Fruit fly (Drosophila melanogaster) whole organism, pupa: Measurements from ENCODE around the gene Ugt36F1.

ENCODE experiments used
- CG10348 ChIP-seq: fragments of 200-800 bp; sonication (Bioruptor generic); IDR thresholded peaks from 2 replicates; pipeline ENCODE4 v1.3.6; 2022; ENCODE audit warnings: missing biosample characterization, missing genetic modification characterization
- CG12605 ChIP-seq: fragments of 200-800 bp; sonication (Bioruptor generic); IDR thresholded peaks from 2 replicates; pipeline ENCODE4 v1.3.6; 2022; ENCODE audit warnings: missing biosample characterization, missing genetic modification characterization
- CG13204 ChIP-seq: fragments of 200-800 bp; sonication (Bioruptor generic); optimal IDR thresholded peaks from 2 replicates; lab custom pipeline; 2018; ENCODE audit warnings: missing biosample characterization, mild to moderate bottlenecking, missing genetic modification characterization, moderate library complexity
- CG14655 ChIP-seq: fragments of 200-800 bp; sonication (Bioruptor generic); optimal IDR thresholded peaks from 3 replicates; lab custom pipeline; 2017; ENCODE audit warnings: mild to moderate bottlenecking, missing biosample characterization, missing genetic modification reagents, missing genetic modification characterization
- CG15710 ChIP-seq: fragments of 200-800 bp; sonication (Bioruptor generic); optimal IDR thresholded peaks from 2 replicates; lab custom pipeline; 2018; ENCODE audit warnings: missing biosample characterization, mild to moderate bottlenecking, missing genetic modification characterization, moderate library complexity
- CG17806 ChIP-seq: fragments of 200-800 bp; sonication (Bioruptor generic); optimal IDR thresholded peaks from 2 replicates; lab custom pipeline; 2018; ENCODE audit warnings: missing biosample characterization, mild to moderate bottlenecking, missing genetic modification characterization, moderate library complexity
- CG32121 ChIP-seq: fragments of 200-800 bp; sonication (Bioruptor generic); IDR thresholded peaks from 2 replicates; pipeline ENCODE4 v1.3.6; 2022; ENCODE audit warnings: missing biosample characterization, missing genetic modification characterization
- CG34367 ChIP-seq: fragments of 200-800 bp; sonication (Bioruptor generic); optimal IDR thresholded peaks from 2 replicates; lab custom pipeline; 2018; ENCODE audit warnings: missing biosample characterization, mild to moderate bottlenecking, missing genetic modification characterization
- CG4496 ChIP-seq: fragments of 200-800 bp; sonication (Bioruptor generic); IDR thresholded peaks from 3 replicates; pipeline ENCODE4 v1.3.6; 2022; ENCODE audit warnings: missing biosample characterization, missing genetic modification characterization
- CG8159 ChIP-seq: fragments of 200-800 bp; sonication (Bioruptor generic); optimal IDR thresholded peaks from 3 replicates; lab custom pipeline; 2018; ENCODE audit warnings: missing biosample characterization, mild to moderate bottlenecking, missing genetic modification characterization, moderate library complexity
- CG8301 ChIP-seq: fragments of 200-800 bp; sonication (Bioruptor generic); optimal IDR thresholded peaks from 2 replicates; lab custom pipeline; 2018; ENCODE audit warnings: missing biosample characterization, mild to moderate bottlenecking, missing genetic modification characterization
- CG9948 ChIP-seq: fragments of 200-800 bp; sonication (Bioruptor generic); optimal IDR thresholded peaks from 2 replicates; lab custom pipeline; 2018; ENCODE audit warnings: missing biosample characterization, mild to moderate bottlenecking, missing genetic modification characterization, moderate library complexity
- D1 ChIP-seq: fragments of 200-800 bp; sonication (Bioruptor generic); optimal IDR thresholded peaks from 2 replicates; lab custom pipeline; 2018; ENCODE audit warnings: missing biosample characterization, mild to moderate bottlenecking, missing genetic modification characterization, moderate library complexity
- EcR ChIP-seq: fragments of 200-800 bp; sonication (Bioruptor generic); optimal IDR thresholded peaks from 3 replicates; lab custom pipeline; 2019; ENCODE audit warnings: missing biosample characterization, missing genetic modification characterization, mild to moderate bottlenecking, moderate library complexity, missing genetic modification reagents
- Ets98B ChIP-seq: fragments of 200-800 bp; sonication (Bioruptor generic); IDR thresholded peaks from 2 replicates; pipeline ENCODE4 v1.3.6; 2022; ENCODE audit warnings: missing biosample characterization, missing genetic modification characterization
- Pif1A ChIP-seq: fragments of 200-800 bp; sonication (Bioruptor generic); optimal IDR thresholded peaks from 3 replicates; lab custom pipeline; 2016; ENCODE audit warnings: missing biosample characterization, missing genetic modification characterization
- Pif1B ChIP-seq: fragments of 200-800 bp; sonication (Bioruptor generic); optimal IDR thresholded peaks from 3 replicates; lab custom pipeline; 2016; ENCODE audit warnings: missing biosample characterization, missing genetic modification characterization
- Snoo ChIP-seq: fragments of 200-800 bp; sonication (Bioruptor generic); optimal IDR thresholded peaks from 3 replicates; lab custom pipeline; 2017; ENCODE audit warnings: missing biosample characterization, mild to moderate bottlenecking, missing genetic modification characterization, inconsistent platforms
- fd96Ca ChIP-seq: fragments of 200-800 bp; sonication (Bioruptor generic); IDR thresholded peaks from 3 replicates; pipeline ENCODE4 v1.3.6; 2022; ENCODE audit warnings: missing biosample characterization, missing genetic modification characterization
- gl ChIP-seq: fragments of 200-800 bp; sonication (Bioruptor generic); optimal IDR thresholded peaks from 2 replicates; lab custom pipeline; 2018; ENCODE audit warnings: missing biosample characterization, mild to moderate bottlenecking, missing genetic modification characterization
- rn ChIP-seq: fragments of 200-800 bp; sonication (Bioruptor generic); IDR thresholded peaks from 2 replicates; pipeline ENCODE4 v1.3.6; 2022; ENCODE audit warnings: missing biosample characterization, missing genetic modification characterization

Gene Ugt36F1

dm6 chr2L:18782212-18782825, 36.8 kb upstream of the Ugt36F1 start:
- no peak for TF ChIP-seq CG10348 (GFP tag; lab: Robert Waterston, UW)
- no peak for TF ChIP-seq Pif1A (GFP tag; lab: Kevin White, UChicago)
- no peak for TF ChIP-seq CG9948 (tag; lab: Kevin White, UChicago)
- TF ChIP-seq CG4496 = no peak
- TF ChIP-seq, all 21 proteins: peak for 0

dm6 chr2L:18782936-18783335, 36.2 kb upstream of the Ugt36F1 start:
- TF ChIP-seq fd96Ca (GFP tag; lab: Robert Waterston, UW) = no peak
- no peak for TF ChIP-seq CG8159 (tag; lab: Kevin White, UChicago)
- TF ChIP-seq CG32121 (GFP tag; lab: Robert Waterston, UW) = no peak
- TF ChIP-seq CG4496 = no peak
- TF ChIP-seq CG12605 (GFP tag; lab: Robert Waterston, UW) = no peak
- TF ChIP-seq CG10348 (GFP tag; lab: Robert Waterston, UW) = no peak
- no peak for TF ChIP-seq Ets98B (GFP tag; lab: Robert Waterston, UW)
- no peak for TF ChIP-seq gl
- no peak for TF ChIP-seq CG15710 (tag; lab: Kevin White, UChicago)
- TF ChIP-seq EcR = no peak
- no peak for TF ChIP-seq CG34367 (tag; lab: Kevin White, UChicago)
- TF ChIP-seq rn (GFP tag; lab: Robert Waterston, UW) = no peak
- TF ChIP-seq Pif1B = no peak

DNA sequence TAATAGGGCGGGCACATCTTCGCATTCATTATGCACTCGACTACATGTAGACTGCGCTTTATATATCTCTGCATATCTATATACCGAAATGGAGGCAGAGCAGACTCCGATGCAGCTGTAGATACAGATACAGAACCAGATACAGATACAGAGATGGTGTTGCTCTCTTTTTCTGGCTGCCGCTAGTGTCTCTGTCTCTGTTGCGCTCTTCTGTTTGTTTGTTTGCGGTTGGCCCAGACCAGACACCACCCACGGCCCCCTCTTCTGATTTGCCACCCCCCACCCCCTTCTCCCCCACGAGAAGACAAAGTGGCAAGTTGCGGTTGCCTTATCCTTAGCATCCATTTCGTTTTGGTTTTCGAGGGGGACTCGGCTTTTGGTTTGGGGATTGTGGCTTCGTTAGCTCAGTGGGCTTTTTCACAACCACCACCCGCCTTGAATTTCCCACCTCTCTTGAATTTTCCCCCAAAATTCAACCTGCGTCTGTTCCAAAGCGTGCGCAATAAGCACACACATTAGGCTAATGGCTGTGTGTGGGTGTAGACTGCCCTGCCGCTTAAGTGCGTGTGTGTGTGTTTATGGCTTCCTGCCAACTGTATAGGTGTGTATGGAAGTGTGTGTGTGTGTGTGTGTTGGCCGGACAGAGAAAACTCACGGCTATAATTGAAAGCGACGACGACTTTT, 35.6 kb upstream of the Ugt36F1 start:
- TF ChIP-seq gl (no peak), D1 (tag; lab: Kevin White, UChicago) (no peak), CG15710 (tag; lab: Kevin White, UChicago) (no peak), Ets98B (GFP tag; lab: Robert Waterston, UW) (no peak), CG34367 (tag; lab: Kevin White, UChicago) (no peak)

DNA sequence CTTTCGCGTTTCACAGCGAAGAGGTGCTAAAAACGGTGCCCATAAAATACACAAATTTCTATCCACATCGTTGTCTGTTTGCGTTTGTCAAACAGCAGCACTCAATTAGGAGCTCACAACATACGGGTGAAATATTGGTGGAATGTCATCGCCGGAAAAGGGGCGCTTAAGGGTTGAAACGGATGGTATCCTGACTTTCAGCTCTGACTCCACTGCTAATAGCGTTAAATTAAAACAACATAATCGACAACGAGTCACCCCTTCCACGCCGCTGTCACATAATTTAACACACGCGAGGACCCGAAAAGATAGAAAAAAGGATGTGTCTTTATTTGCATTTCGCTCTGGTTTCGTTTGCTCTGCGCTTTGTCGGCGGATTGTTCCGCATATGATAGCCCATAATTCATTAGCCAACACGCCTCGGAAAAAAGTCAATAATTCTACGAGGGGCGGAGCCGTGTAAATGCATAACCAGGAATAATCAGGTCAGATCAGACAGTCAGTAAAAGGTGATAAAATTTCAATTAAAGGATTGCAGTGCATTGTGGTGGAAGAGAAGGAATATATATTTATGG, 34.0 kb upstream of the Ugt36F1 start:
- TF ChIP-seq CG14655 (GFP tag; lab: Kevin White, UChicago) = no peak
- TF ChIP-seq Ets98B (GFP tag; lab: Robert Waterston, UW) = no peak
- no peak for TF ChIP-seq gl
- TF ChIP-seq Pif1B = no peak
- TF ChIP-seq CG32121 (GFP tag; lab: Robert Waterston, UW) = no peak
- no peak for TF ChIP-seq CG9948 (tag; lab: Kevin White, UChicago)
- TF ChIP-seq Pif1A (GFP tag; lab: Kevin White, UChicago) = no peak
- no peak for TF ChIP-seq CG12605 (GFP tag; lab: Robert Waterston, UW)
- TF ChIP-seq CG34367 (tag; lab: Kevin White, UChicago) = no peak
- no peak for TF ChIP-seq CG8301 (tag; lab: Kevin White, UChicago)
- no peak for TF ChIP-seq CG15710 (tag; lab: Kevin White, UChicago)
- TF ChIP-seq fd96Ca (GFP tag; lab: Robert Waterston, UW) = no peak
- TF ChIP-seq CG10348 (GFP tag; lab: Robert Waterston, UW) = no peak
- TF ChIP-seq rn (GFP tag; lab: Robert Waterston, UW) = no peak
- TF ChIP-seq D1 (tag; lab: Kevin White, UChicago) = no peak
- TF ChIP-seq, all 21 proteins: peak for 0

dm6 chr2L:18787415-18787989, 31.6 kb upstream of the Ugt36F1 start:
- no peak for TF ChIP-seq Pif1B
- no peak for TF ChIP-seq rn (GFP tag; lab: Robert Waterston, UW)
- TF ChIP-seq CG34367 (tag; lab: Kevin White, UChicago) = no peak
- no peak for TF ChIP-seq CG9948 (tag; lab: Kevin White, UChicago)
- no peak for TF ChIP-seq CG10348 (GFP tag; lab: Robert Waterston, UW)
- no peak for TF ChIP-seq EcR
- TF ChIP-seq CG8159 (tag; lab: Kevin White, UChicago) = no peak
- TF ChIP-seq Snoo (tag; lab: Kevin White, UChicago) = no peak
- no peak for TF ChIP-seq CG12605 (GFP tag; lab: Robert Waterston, UW)
- TF ChIP-seq Pif1A (GFP tag; lab: Kevin White, UChicago) = no peak
- no peak for TF ChIP-seq CG8301 (tag; lab: Kevin White, UChicago)
- TF ChIP-seq CG4496 = no peak

DNA sequence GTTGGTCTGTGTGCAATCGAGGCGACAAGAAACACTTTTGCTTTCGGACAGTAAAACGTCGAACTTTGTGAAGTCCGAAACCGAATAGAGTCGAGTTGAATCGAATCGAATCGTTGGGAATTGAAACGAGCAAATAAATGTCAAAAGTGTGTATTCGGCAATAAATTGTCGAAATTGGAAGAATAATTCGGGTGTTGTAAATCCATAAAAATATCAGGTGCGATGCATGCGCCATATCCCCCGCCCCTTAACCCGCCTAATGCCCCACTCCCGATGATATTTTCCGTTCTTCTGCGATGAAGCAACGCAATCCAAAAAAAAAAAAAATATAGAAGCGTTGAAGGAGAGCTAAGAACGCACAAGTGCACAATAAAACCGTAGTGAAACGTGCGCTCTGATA, 30.2 kb upstream of the Ugt36F1 start:
- TF ChIP-seq CG8159 (tag; lab: Kevin White, UChicago) (no peak), CG13204 (GFP tag; lab: Kevin White, UChicago) (no peak), CG10348 (GFP tag; lab: Robert Waterston, UW) (no peak), Ets98B (GFP tag; lab: Robert Waterston, UW) (no peak), D1 (tag; lab: Kevin White, UChicago) (no peak), rn (GFP tag; lab: Robert Waterston, UW) (no peak), Pif1B (no peak), CG12605 (GFP tag; lab: Robert Waterston, UW) (no peak), CG9948 (tag; lab: Kevin White, UChicago) (no peak), CG32121 (GFP tag; lab: Robert Waterston, UW) (no peak), CG8301 (tag; lab: Kevin White, UChicago) (no peak), CG14655 (GFP tag; lab: Kevin White, UChicago) (no peak), CG17806 (no peak), Pif1A (GFP tag; lab: Kevin White, UChicago) (no peak), fd96Ca (GFP tag; lab: Robert Waterston, UW) (no peak)
